Fruit fly (Drosophila melanogaster) whole organism, embryonic: Measurements from ENCODE around the gene Non3.
A peak's percentile ranks its signal among the peaks of the same experiment; 100 is the strongest.

Experiments used
- Abd-B ChIP-seq: fragments of 200-800 bp; sonication (Bioruptor generic); optimal IDR thresholded peaks from 2 replicates; lab custom pipeline; 2018; ENCODE audit warnings: missing biosample characterization, mild to moderate bottlenecking, missing genetic modification characterization, moderate library complexity
- Adf1 ChIP-seq: fragments of 200-800 bp; sonication (Bioruptor generic); IDR thresholded peaks from 2 replicates; pipeline ENCODE4 v1.3.6; 2022; ENCODE audit warnings: missing biosample characterization, missing genetic modification characterization
- CG10147 ChIP-seq: fragments of 200-800 bp; sonication (Bioruptor generic); optimal IDR thresholded peaks from 2 replicates; lab custom pipeline; 2019; ENCODE audit warnings: missing biosample characterization, mild to moderate bottlenecking, missing genetic modification characterization, moderate library complexity
- CG10321 ChIP-seq: fragments of 200-800 bp; sonication (Bioruptor generic); IDR thresholded peaks from 2 replicates; pipeline ENCODE4 v1.3.6; 2022; ENCODE audit warnings: missing biosample characterization, missing genetic modification characterization
- CG11398 ChIP-seq: fragments of 200-800 bp; sonication (Bioruptor generic); optimal IDR thresholded peaks from 2 replicates; lab custom pipeline; 2016; ENCODE audit warnings: missing biosample characterization, missing genetic modification characterization
- CG12219 ChIP-seq: fragments of 200-800 bp; sonication (Bioruptor generic); optimal IDR thresholded peaks from 3 replicates; lab custom pipeline; 2018; ENCODE audit warnings: missing biosample characterization, mild to moderate bottlenecking, missing genetic modification characterization
- CG12299 ChIP-seq: fragments of 200-800 bp; sonication (Bioruptor generic); optimal IDR thresholded peaks from 2 replicates; lab custom pipeline; 2018; ENCODE audit warnings: missing biosample characterization, mild to moderate bottlenecking, missing genetic modification characterization
- CG12942 ChIP-seq: fragments of 200-800 bp; sonication (Bioruptor generic); optimal IDR thresholded peaks from 3 replicates; lab custom pipeline; 2016; ENCODE audit warnings: missing biosample characterization, missing genetic modification characterization
- CG14965 ChIP-seq: fragments of 200-800 bp; sonication (Bioruptor generic); optimal IDR thresholded peaks from 2 replicates; lab custom pipeline; 2016; ENCODE audit warnings: missing biosample characterization, missing genetic modification characterization, borderline replicate concordance
- CG15073 ChIP-seq: fragments of 200-800 bp; sonication (Bioruptor generic); optimal IDR thresholded peaks from 2 replicates; lab custom pipeline; 2016; ENCODE audit warnings: missing biosample characterization, missing genetic modification characterization
- CG15269 ChIP-seq: fragments of 200-800 bp; sonication (Bioruptor generic); optimal IDR thresholded peaks from 2 replicates; lab custom pipeline; 2018; ENCODE audit warnings: missing biosample characterization, mild to moderate bottlenecking, missing genetic modification characterization, moderate library complexity
- CG18011 ChIP-seq: fragments of 200-800 bp; sonication (Bioruptor generic); optimal IDR thresholded peaks from 2 replicates; lab custom pipeline; 2017; ENCODE audit warnings: missing biosample characterization, missing genetic modification characterization, mild to moderate bottlenecking, moderate library complexity, missing genotype
- CG1832 ChIP-seq: fragments of 200-800 bp; sonication (Bioruptor generic); optimal IDR thresholded peaks from 2 replicates; lab custom pipeline; 2017; ENCODE audit warnings: missing biosample characterization, mild to moderate bottlenecking, missing genetic modification characterization, inconsistent platforms
- CG2199 ChIP-seq: fragments of 200-800 bp; sonication (Bioruptor generic); IDR thresholded peaks from 3 replicates; pipeline ENCODE4 v1.3.6; 2022; ENCODE audit warnings: missing biosample characterization, missing genetic modification characterization
- CG32532 ChIP-seq: fragments of 200-800 bp; sonication (Bioruptor generic); IDR thresholded peaks from 2 replicates; pipeline ENCODE4 v1.3.6; 2022; ENCODE audit warnings: missing biosample characterization, missing genetic modification characterization
- CG4282 ChIP-seq: fragments of 200-800 bp; sonication (Bioruptor generic); optimal IDR thresholded peaks from 2 replicates; lab custom pipeline; 2016; ENCODE audit warnings: missing biosample characterization, missing genetic modification characterization
- CG4328 ChIP-seq: fragments of 200-800 bp; sonication (Bioruptor generic); optimal IDR thresholded peaks from 3 replicates; lab custom pipeline; 2017; ENCODE audit warnings: missing biosample characterization, missing genetic modification reagents, missing genetic modification characterization
- CG5180 ChIP-seq: fragments of 200-800 bp; sonication (Bioruptor generic); optimal IDR thresholded peaks from 3 replicates; lab custom pipeline; 2017; ENCODE audit warnings: missing biosample characterization, missing genetic modification characterization, mild to moderate bottlenecking, moderate library complexity, missing genetic modification reagents
- CG6791 ChIP-seq: fragments of 200-800 bp; sonication (Bioruptor generic); IDR thresholded peaks from 3 replicates; pipeline ENCODE4 v1.3.6; 2022; ENCODE audit warnings: missing biosample characterization, missing genetic modification characterization; ENCODE audit not compliant: partially characterized antibody
- CG8089 ChIP-seq: fragments of 200-800 bp; sonication (Bioruptor generic); optimal IDR thresholded peaks from 3 replicates; lab custom pipeline; 2016; ENCODE audit warnings: missing biosample characterization, missing genetic modification characterization
- CG9609 ChIP-seq: fragments of 200-800 bp; sonication (Bioruptor generic); optimal IDR thresholded peaks from 3 replicates; lab custom pipeline; 2016; ENCODE audit warnings: missing biosample characterization, missing genetic modification characterization
- D ChIP-seq, 2 experiments: fragments of 200-800 bp in 1 of 2; fragments of >200 bp in 1 of 2; sonication (Bioruptor generic) in 1 of 2; optimal IDR thresholded peaks; 2 replicates in 1 of 2; 3 replicates in 1 of 2; lab custom pipeline; 2017; ENCODE audit warnings: mild to moderate bottlenecking in 1 of 2, missing biosample characterization in 1 of 2, missing genetic modification characterization in 1 of 2, missing genetic modification reagents in 1 of 2
- Deaf1 ChIP-seq: fragments of 200-800 bp; optimal IDR thresholded peaks from 3 replicates; lab custom pipeline; 2019; ENCODE audit warnings: missing biosample characterization, mild to moderate bottlenecking, missing genetic modification characterization, moderate library complexity
- Dref ChIP-seq: fragments of 200-800 bp; sonication (Bioruptor generic); IDR thresholded peaks from 2 replicates; pipeline ENCODE4 v1.3.6; 2022; ENCODE audit warnings: missing biosample characterization, missing genetic modification characterization
- Ets65A ChIP-seq: fragments of 200-800 bp; sonication (Bioruptor generic); peaks from one replicate; lab custom pipeline; 2016; ENCODE audit warnings: missing biosample characterization, missing genetic modification characterization
- HLHmδ ChIP-seq: fragments of 200-800 bp; sonication (Bioruptor generic); optimal IDR thresholded peaks from 2 replicates; lab custom pipeline; 2018; ENCODE audit warnings: missing biosample characterization, mild to moderate bottlenecking, missing genetic modification characterization, moderate library complexity
- HmgD ChIP-seq: fragments of 200-800 bp; sonication (Bioruptor generic); optimal IDR thresholded peaks from 3 replicates; lab custom pipeline; 2016; ENCODE audit warnings: missing biosample characterization, missing genetic modification characterization
- Hmr ChIP-seq: fragments of 200-800 bp; sonication (Bioruptor generic); optimal IDR thresholded peaks from 3 replicates; lab custom pipeline; 2017; ENCODE audit warnings: mild to moderate bottlenecking, missing biosample characterization, missing genetic modification reagents, missing genetic modification characterization
- Jarid2 ChIP-seq: fragments of 200-800 bp; sonication (Bioruptor generic); optimal IDR thresholded peaks from 3 replicates; lab custom pipeline; 2017; ENCODE audit warnings: mild to moderate bottlenecking, missing biosample characterization, missing genetic modification reagents, missing genetic modification characterization
- Mad ChIP-seq: fragments of 200-800 bp; sonication (Bioruptor generic); optimal IDR thresholded peaks from 2 replicates; lab custom pipeline; 2016; ENCODE audit warnings: missing biosample characterization, missing genetic modification characterization
- Med ChIP-seq: fragments of 200-800 bp; sonication (Bioruptor generic); peaks from one replicate; lab custom pipeline; 2016; ENCODE audit warnings: missing biosample characterization, missing genetic modification characterization, mild to moderate bottlenecking, inconsistent platforms, moderate library complexity
- Nf-YA ChIP-seq: fragments of 200-800 bp; sonication (Bioruptor generic); IDR thresholded peaks from 2 replicates; pipeline ENCODE4 v1.3.6; 2022; ENCODE audit warnings: missing biosample characterization, missing genetic modification characterization
- Nf-YB ChIP-seq: fragments of 200-800 bp; sonication (Bioruptor generic); optimal IDR thresholded peaks from 3 replicates; lab custom pipeline; 2019; ENCODE audit warnings: missing biosample characterization, mild to moderate bottlenecking, missing genetic modification characterization, moderate library complexity
- Scr ChIP-seq: fragments of 200-800 bp; sonication (Bioruptor generic); IDR thresholded peaks from 2 replicates; pipeline ENCODE4 v1.3.6; 2022; ENCODE audit warnings: missing biosample characterization, missing genetic modification characterization; ENCODE audit not compliant: partially characterized antibody
- chm ChIP-seq: fragments of 200-800 bp; sonication (Bioruptor generic); IDR thresholded peaks from 2 replicates; pipeline ENCODE4 v1.3.6; 2022; ENCODE audit warnings: missing biosample characterization, missing genetic modification characterization
- ems ChIP-seq: fragments of 200-800 bp; sonication (Bioruptor generic); optimal IDR thresholded peaks from 3 replicates; lab custom pipeline; 2016; ENCODE audit warnings: missing biosample characterization, missing genetic modification characterization
- eyg ChIP-seq: fragments of 200-800 bp; sonication (Bioruptor generic); optimal IDR thresholded peaks from 3 replicates; lab custom pipeline; 2016; ENCODE audit warnings: missing biosample characterization, missing genetic modification characterization
- gcm ChIP-seq: fragments of 200-800 bp; sonication (Bioruptor generic); optimal IDR thresholded peaks from 2 replicates; lab custom pipeline; 2019; ENCODE audit warnings: missing biosample characterization, mild to moderate bottlenecking, missing genetic modification characterization, moderate library complexity
- h ChIP-seq: fragments of >200 bp; optimal IDR thresholded peaks from 2 replicates; lab custom pipeline; 2017
- hbn ChIP-seq: fragments of 200-800 bp; sonication (Bioruptor generic); IDR thresholded peaks from 2 replicates; pipeline ENCODE4 v1.3.6; 2022; ENCODE audit warnings: missing biosample characterization, missing genetic modification characterization; ENCODE audit not compliant: partially characterized antibody
- jumu ChIP-seq: fragments of 200-800 bp; sonication (Bioruptor generic); optimal IDR thresholded peaks from 3 replicates; lab custom pipeline; 2016; ENCODE audit warnings: missing biosample characterization, missing genetic modification characterization
- mld ChIP-seq: fragments of 200-800 bp; sonication (Bioruptor generic); IDR thresholded peaks from 3 replicates; pipeline ENCODE4 v1.3.6; 2022; ENCODE audit warnings: missing biosample characterization, missing genetic modification characterization; ENCODE audit not compliant: partially characterized antibody
- nerfin-1 ChIP-seq: fragments of 200-800 bp; sonication (Bioruptor generic); optimal IDR thresholded peaks from 3 replicates; lab custom pipeline; 2019; ENCODE audit warnings: missing biosample characterization, mild to moderate bottlenecking, missing genetic modification characterization, moderate library complexity
- oc ChIP-seq: fragments of 200-800 bp; sonication (Bioruptor generic); optimal IDR thresholded peaks from 2 replicates; lab custom pipeline; 2018; ENCODE audit warnings: missing biosample characterization, mild to moderate bottlenecking, missing genetic modification characterization, moderate library complexity
- pb ChIP-seq: fragments of 200-800 bp; sonication (Bioruptor generic); optimal IDR thresholded peaks from 3 replicates; lab custom pipeline; 2016; ENCODE audit warnings: missing biosample characterization, missing genetic modification characterization
- pros ChIP-seq: fragments of 200-800 bp; sonication (Bioruptor generic); optimal IDR thresholded peaks from 3 replicates; lab custom pipeline; 2019; ENCODE audit warnings: missing biosample characterization, mild to moderate bottlenecking, missing genetic modification characterization, moderate library complexity
- sim ChIP-seq: fragments of 200-800 bp; sonication (Bioruptor generic); IDR thresholded peaks from 2 replicates; pipeline ENCODE4 v1.3.6; 2022; ENCODE audit warnings: missing biosample characterization, missing genetic modification characterization
- tll ChIP-seq, 2 experiments: fragments of 200-800 bp in 1 of 2; fragments of >200 bp in 1 of 2; sonication (Bioruptor generic) in 1 of 2; optimal IDR thresholded peaks; 2 replicates each; lab custom pipeline; 2017 to 2019; ENCODE audit warnings: missing biosample characterization in 2 of 2, missing genetic modification characterization in 2 of 2, mild to moderate bottlenecking in 1 of 2, moderate library complexity in 1 of 2
- trem ChIP-seq: fragments of 200-800 bp; optimal IDR thresholded peaks from 3 replicates; lab custom pipeline; 2019; ENCODE audit warnings: missing biosample characterization, mild to moderate bottlenecking, missing genetic modification characterization, moderate library complexity
- trh ChIP-seq: fragments of 200-800 bp; sonication (Bioruptor generic); optimal IDR thresholded peaks from 2 replicates; lab custom pipeline; 2016; ENCODE audit warnings: missing biosample characterization, missing genetic modification characterization

Non3 gene

DNA sequence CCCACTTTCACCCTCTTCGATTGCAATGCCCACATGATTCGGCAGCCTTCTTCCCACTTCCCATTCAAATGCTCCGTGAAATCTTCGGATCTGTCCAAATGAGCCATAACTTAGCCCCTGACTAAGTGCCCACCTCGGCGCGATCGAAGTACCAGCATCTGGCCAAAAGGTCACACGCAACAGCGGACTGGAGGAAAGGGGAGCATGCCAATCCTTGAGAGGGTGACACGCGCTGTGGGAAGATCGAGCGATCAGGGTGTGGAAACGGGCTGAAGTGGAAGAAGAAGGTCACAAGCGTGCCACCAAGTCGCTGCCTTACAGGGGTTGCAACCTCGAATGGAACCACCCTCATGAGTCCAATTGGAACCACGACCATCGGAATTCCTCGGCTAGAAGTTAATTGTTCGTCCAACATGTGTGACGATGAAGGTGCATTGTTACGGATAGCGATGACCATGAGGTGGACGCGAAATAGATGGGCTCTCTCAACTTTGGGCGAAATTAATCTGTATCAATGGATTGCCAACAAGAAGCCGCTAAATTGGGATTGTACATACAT, 11.3 kb downstream of the Non3 start (continued):
- TF ChIP-seq D (optimal IDR thresholded peaks at IDR 0.05; lab: Kevin White, UChicago) = peak; percentile 46
- TF ChIP-seq D (GFP tag; optimal IDR thresholded peaks at IDR 0.05; lab: Kevin White, UChicago) = no peak
- no peak for TF ChIP-seq HmgD
- no peak for TF ChIP-seq ems (GFP tag; lab: Kevin White, UChicago)
- TF ChIP-seq Med (GFP tag; lab: Kevin White, UChicago) = no peak
- no peak for TF ChIP-seq CG4328 (GFP tag; lab: Kevin White, UChicago)
- no peak for TF ChIP-seq sim (GFP tag; lab: Robert Waterston, UW)
- TF ChIP-seq nerfin-1 (tag; lab: Kevin White, UChicago) = peak; percentile 97
- no peak for TF ChIP-seq eyg (GFP tag; lab: Kevin White, UChicago)
- TF ChIP-seq CG15269 (tag; lab: Kevin White, UChicago) = no peak
- no peak for TF ChIP-seq CG12219
- TF ChIP-seq Hmr (GFP tag; lab: Kevin White, UChicago) = no peak
- TF ChIP-seq pros = peak; percentile 81
- peak; percentile 72 for TF ChIP-seq gcm (GFP tag; lab: Kevin White, UChicago)
- TF ChIP-seq CG12299 (tag; lab: Kevin White, UChicago) = no peak
- peak; percentile 86 for TF ChIP-seq CG5180 (GFP tag; lab: Kevin White, UChicago)
- no peak for TF ChIP-seq CG15073 (GFP tag; lab: Kevin White, UChicago)
- no peak for TF ChIP-seq hbn
- no peak for TF ChIP-seq CG18011 (GFP tag; lab: Kevin White, UChicago)
- TF ChIP-seq Abd-B (GFP tag; lab: Kevin White, UChicago) = no peak
- no peak for TF ChIP-seq Nf-YA
- no peak for TF ChIP-seq h (lab: Kevin White, UChicago)
- TF ChIP-seq HLHmδ (GFP tag; lab: Kevin White, UChicago) = peak; percentile 11
- no peak for TF ChIP-seq CG11398 (GFP tag; lab: Kevin White, UChicago)
- TF ChIP-seq CG4282 = no peak
- peak in 1 of 2 experiments; percentile 29 for TF ChIP-seq tll (GFP tag; optimal IDR thresholded peaks at IDR 0.05; lab: Kevin White, UChicago)
- TF ChIP-seq Ets65A (GFP tag; lab: Kevin White, UChicago) = peak; percentile 66
- TF ChIP-seq mld (GFP tag; lab: Robert Waterston, UW) = no peak
- TF ChIP-seq trem (tag; lab: Kevin White, UChicago) = no peak
- no peak for TF ChIP-seq pb
- TF ChIP-seq CG10147 (GFP tag; lab: Kevin White, UChicago) = no peak
- no peak for TF ChIP-seq trh
- no peak for TF ChIP-seq CG9609
- no peak for TF ChIP-seq CG8089 (GFP tag; lab: Kevin White, UChicago)
- TF ChIP-seq, all 482 proteins: peak for 9

DNA sequence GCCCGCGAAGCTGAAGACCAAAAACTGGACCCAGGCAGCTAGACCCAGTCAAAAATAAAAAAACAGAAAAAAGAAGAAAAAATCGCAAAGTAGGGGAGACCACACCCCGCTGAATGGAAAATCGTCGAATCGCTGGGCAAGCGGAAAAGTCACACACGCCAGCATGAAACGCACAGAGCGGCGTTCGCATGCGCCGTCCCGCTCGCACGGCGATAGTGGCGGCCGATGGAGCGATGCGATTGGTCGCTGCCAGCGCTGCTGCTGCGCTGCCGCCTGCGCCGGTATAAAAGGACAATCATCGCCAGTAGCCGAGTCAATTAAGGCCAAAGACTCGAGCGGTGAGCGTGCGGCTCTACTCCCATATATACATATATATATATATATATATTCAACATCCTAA, 12.4 kb downstream of the Non3 start, which contains the start of gene repo:
repo (plus strand) TSS at position 314 of the 400 bp plus-strand sequence.
- TF ChIP-seq CG32532 (GFP tag; lab: Robert Waterston, UW) = peak; percentile 31; the same call in 1 of the 2 replicates
- no peak for TF ChIP-seq CG12942 (GFP tag; lab: Kevin White, UChicago)
- peak; percentile 23; the same call in 1 of the 2 replicates for TF ChIP-seq Dref (GFP tag; lab: Robert Waterston, UW)
- peak; percentile 56; the same call in 2 of the 3 replicates for TF ChIP-seq CG6791 (GFP tag; lab: Robert Waterston, UW)
- TF ChIP-seq gcm (GFP tag; lab: Kevin White, UChicago) = peak; percentile 93
- TF ChIP-seq Adf1 (GFP tag; lab: Robert Waterston, UW) = peak; percentile 89
- no peak for TF ChIP-seq CG14965 (GFP tag; lab: Kevin White, UChicago)
- TF ChIP-seq tll (GFP tag; optimal IDR thresholded peaks at IDR 0.05; lab: Kevin White, UChicago) = peak in 1 of 2 experiments; percentile 51
- TF ChIP-seq CG1832 (GFP tag; lab: Kevin White, UChicago) = peak; percentile 90
- peak; percentile 92 for TF ChIP-seq CG10321 (GFP tag; lab: Robert Waterston, UW)
- TF ChIP-seq chm (GFP tag; lab: Robert Waterston, UW) = peak; percentile 25; the same call in 1 of the 2 replicates
- TF ChIP-seq Scr (GFP tag; lab: Robert Waterston, UW) = 0 out of 2 replicates have a peak, but pooled peaks have one; percentile 23
- TF ChIP-seq Mad (GFP tag; lab: Kevin White, UChicago) = no peak
- peak; percentile 99 for TF ChIP-seq Nf-YB (GFP tag; lab: Kevin White, UChicago)
- TF ChIP-seq Deaf1 (tag; lab: Kevin White, UChicago) = peak; percentile 6
- TF ChIP-seq Jarid2 (GFP tag; lab: Kevin White, UChicago) = peak; percentile 47
- no peak for TF ChIP-seq oc (tag; lab: Kevin White, UChicago)
- TF ChIP-seq CG5180 (GFP tag; lab: Kevin White, UChicago) = peak; percentile 12
- 0 out of 3 replicates have a peak, but pooled peaks have one; percentile 53 for TF ChIP-seq CG2199 (GFP tag; lab: Robert Waterston, UW)
- TF ChIP-seq jumu (GFP tag; lab: Kevin White, UChicago) = no peak
